Fruit fly (Drosophila melanogaster) whole organism, pupa: ENCODE measurements around the gene hng3.

Source experiments
- CG13204 ChIP-seq: fragments of 200-800 bp; sonication (Bioruptor generic); optimal IDR thresholded peaks from 2 replicates; lab custom pipeline; 2018; ENCODE audit warnings: missing biosample characterization, mild to moderate bottlenecking, missing genetic modification characterization, moderate library complexity
- CG17806 ChIP-seq: fragments of 200-800 bp; sonication (Bioruptor generic); optimal IDR thresholded peaks from 2 replicates; lab custom pipeline; 2018; ENCODE audit warnings: missing biosample characterization, mild to moderate bottlenecking, missing genetic modification characterization, moderate library complexity
- CG8301 ChIP-seq: fragments of 200-800 bp; sonication (Bioruptor generic); optimal IDR thresholded peaks from 2 replicates; lab custom pipeline; 2018; ENCODE audit warnings: missing biosample characterization, mild to moderate bottlenecking, missing genetic modification characterization
- CG9948 ChIP-seq: fragments of 200-800 bp; sonication (Bioruptor generic); optimal IDR thresholded peaks from 2 replicates; lab custom pipeline; 2018; ENCODE audit warnings: missing biosample characterization, mild to moderate bottlenecking, missing genetic modification characterization, moderate library complexity

DNA sequence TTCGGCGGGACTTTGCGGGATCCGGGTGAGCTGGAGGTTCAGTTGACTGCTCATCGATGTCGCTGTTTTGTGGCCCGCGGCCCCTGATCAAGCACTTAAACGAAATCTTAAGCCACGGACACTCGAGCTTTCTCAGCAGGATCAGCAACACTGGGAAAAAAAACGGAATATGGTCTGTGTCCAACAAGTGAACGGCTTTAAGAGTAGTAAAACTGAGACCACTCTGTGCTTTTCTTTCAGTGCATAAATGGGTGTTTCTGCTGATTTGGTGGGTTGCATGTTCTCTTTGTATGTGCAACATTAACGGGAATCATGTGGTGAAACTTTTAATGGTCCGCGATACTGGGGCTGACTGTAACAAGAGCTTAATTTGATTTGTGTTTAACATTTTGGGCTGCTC, 25.9 kb downstream of the hng3 start:
- peak; percentile 9 for TF ChIP-seq CG17806 (tag; lab: Kevin White, UChicago)
- TF ChIP-seq CG13204 (GFP tag; lab: Kevin White, UChicago), result no peak
- peak; percentile 0 for TF ChIP-seq CG9948
- TF ChIP-seq CG8301, result no peak
